Fruit fly (Drosophila melanogaster) whole organism, embryonic: Measurements from ENCODE around the gene CG32121.

ENCODE experiments used
- CG10321 ChIP-seq: fragments of 200-800 bp; sonication (Bioruptor generic); IDR thresholded peaks from 2 replicates; pipeline ENCODE4 v1.3.6; 2022; ENCODE audit warnings: missing biosample characterization, missing genetic modification characterization
- CG15601 ChIP-seq: fragments of 200-800 bp; sonication (Bioruptor generic); optimal IDR thresholded peaks from 3 replicates; lab custom pipeline; 2019; ENCODE audit warnings: missing biosample characterization, mild to moderate bottlenecking, missing genetic modification characterization, moderate library complexity
- CHES-1-like ChIP-seq: fragments of 200-800 bp; sonication (Bioruptor generic); optimal IDR thresholded peaks from 2 replicates; lab custom pipeline; 2016; ENCODE audit warnings: missing biosample characterization, missing genetic modification characterization
- E2f1 ChIP-seq: fragments of 200-800 bp; sonication (Bioruptor generic); IDR thresholded peaks from 2 replicates; pipeline ENCODE4 v1.3.6; 2022; ENCODE audit warnings: missing biosample characterization, missing genetic modification characterization
- H2.0 ChIP-seq: fragments of 200-800 bp; sonication (Bioruptor generic); IDR thresholded peaks from 2 replicates; pipeline ENCODE4 v1.3.6; 2022; ENCODE audit warnings: missing biosample characterization, missing genetic modification characterization
- NC2α ChIP-seq: fragments of 200-800 bp; sonication (Bioruptor generic); optimal IDR thresholded peaks from 2 replicates; lab custom pipeline; 2016; ENCODE audit warnings: missing biosample characterization, missing genetic modification characterization
- Tbp ChIP-seq: fragments of >200 bp; optimal IDR thresholded peaks from 2 replicates; lab custom pipeline; 2018; ENCODE audit warnings: missing biosample characterization, missing genetic modification characterization
- cad ChIP-seq: fragments of >200 bp; optimal IDR thresholded peaks from 2 replicates; lab custom pipeline; 2017; ENCODE audit warnings: missing biosample characterization, missing genetic modification characterization
- ftz-f1 ChIP-seq: fragments of 200-800 bp; sonication (Bioruptor generic); optimal IDR thresholded peaks from 2 replicates; lab custom pipeline; 2016; ENCODE audit warnings: missing biosample characterization, missing genetic modification characterization
- gfzf ChIP-seq: fragments of 200-800 bp; sonication (Bioruptor generic); optimal IDR thresholded peaks from 2 replicates; lab custom pipeline; 2016; ENCODE audit warnings: missing biosample characterization, mild to moderate bottlenecking, missing genetic modification characterization, moderate library complexity
- stwl ChIP-seq: fragments of 200-800 bp; sonication (Bioruptor generic); optimal IDR thresholded peaks from 3 replicates; lab custom pipeline; 2018; ENCODE audit warnings: missing biosample characterization, mild to moderate bottlenecking, missing genetic modification characterization, moderate library complexity
- wdn ChIP-seq: fragments of 200-800 bp; sonication (Bioruptor generic); IDR thresholded peaks from 2 replicates; pipeline ENCODE4 v1.3.6; 2022; ENCODE audit warnings: missing biosample characterization, missing genetic modification characterization

DNA sequence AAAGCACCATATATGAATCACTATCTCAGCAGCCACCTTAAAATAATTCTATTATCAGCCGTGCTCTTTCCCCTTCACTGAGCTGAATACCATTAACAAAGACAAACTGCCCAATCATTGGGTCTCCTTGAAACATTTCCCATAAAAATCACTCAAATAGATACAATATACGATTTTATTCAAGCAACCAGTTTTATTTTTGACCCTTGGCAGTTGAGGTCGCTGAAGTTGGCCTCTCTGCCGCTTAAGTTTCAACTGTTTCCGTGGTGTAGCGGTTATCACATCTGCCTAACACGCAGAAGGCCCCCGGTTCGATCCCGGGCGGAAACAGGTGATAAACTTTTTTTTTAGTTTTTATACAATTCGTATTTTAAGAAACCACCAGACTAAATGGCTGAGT, 10.7 kb upstream of the CG32121 start:
- TF ChIP-seq NC2α (no peak), ftz-f1 (GFP tag; lab: Kevin White, UChicago) (peak; percentile 36), CHES-1-like (GFP tag; lab: Kevin White, UChicago) (no peak), gfzf (no peak), CG15601 (tag; lab: Kevin White, UChicago) (no peak), E2f1 (GFP tag; lab: Robert Waterston, UW) (no peak), H2.0 (no peak), Tbp (GFP tag; lab: Kevin White, UChicago) (no peak), stwl (tag; lab: Kevin White, UChicago) (no peak), cad (GFP tag; lab: Kevin White, UChicago) (no peak), wdn (no peak), CG10321 (GFP tag; lab: Robert Waterston, UW) (no peak)
